Worm (Caenorhabditis elegans) whole organism, L3 larva: ENCODE results near the gene C25E10.5.

Experiments
- R02D3.7 ChIP-seq: fragments of 150-350 bp; optimal IDR thresholded peaks from 2 replicates; lab custom pipeline; 2014; ENCODE audit warnings: missing biosample characterization, missing genetic modification characterization
- ZK546.5 ChIP-seq: sonication (generic microtip); optimal IDR thresholded peaks from 2 replicates; lab custom pipeline; 2017; ENCODE audit warnings: missing biosample characterization, missing genetic modification characterization
- aly-2 ChIP-seq: fragments of 150-350 bp; optimal IDR thresholded peaks from 2 replicates; lab custom pipeline; 2014; ENCODE audit warnings: missing biosample characterization, missing genetic modification characterization
- ama-1 ChIP-seq: fragments of 150-350 bp; optimal IDR thresholded peaks from 2 replicates; lab custom pipeline; 2018
- ceh-16 ChIP-seq: sonication (generic microtip); optimal IDR thresholded peaks from 2 replicates; lab custom pipeline; 2017; ENCODE audit warnings: missing biosample characterization, missing genetic modification characterization
- ceh-28 ChIP-seq: fragments of 150-350 bp; optimal IDR thresholded peaks from 2 replicates; lab custom pipeline; 2014; ENCODE audit warnings: missing biosample characterization, missing genetic modification reagents, missing genetic modification characterization
- ceh-82 ChIP-seq: fragments of 150-350 bp; optimal IDR thresholded peaks from 2 replicates; lab custom pipeline; 2014; ENCODE audit warnings: missing biosample characterization, missing genetic modification characterization
- daf-12 ChIP-seq: fragments of 150-350 bp; optimal IDR thresholded peaks from 2 replicates; lab custom pipeline; 2014; ENCODE audit warnings: missing biosample characterization, missing genetic modification reagents, missing genetic modification characterization
- egl-27 ChIP-seq: sonication (generic microtip); optimal IDR thresholded peaks from 4 replicates; lab custom pipeline; 2017; ENCODE audit warnings: missing biosample characterization, missing genetic modification reagents, missing genetic modification characterization
- egl-5 ChIP-seq: fragments of 150-350 bp; optimal IDR thresholded peaks from 2 replicates; lab custom pipeline; 2017; ENCODE audit warnings: missing biosample characterization, missing genetic modification reagents, missing genetic modification characterization, inconsistent platforms
- elt-1 ChIP-seq: fragments of 150-350 bp; optimal IDR thresholded peaks from 2 replicates; lab custom pipeline; 2014; ENCODE audit warnings: missing biosample characterization, missing genetic modification characterization
- elt-2 ChIP-seq: sonication (generic microtip); optimal IDR thresholded peaks from 2 replicates; lab custom pipeline; 2016; ENCODE audit warnings: missing genetic modification reagents, mild to moderate bottlenecking, missing genetic modification characterization, missing compliant biosample characterization
- elt-3 ChIP-seq, 3 experiments: fragments of 150-350 bp in 1 of 3; sonication (generic microtip) in 2 of 3; optimal IDR thresholded peaks; 2 replicates in 2 of 3; 4 replicates in 1 of 3; lab custom pipeline; 2014 to 2017; ENCODE audit warnings: missing biosample characterization in 3 of 3, missing genetic modification characterization in 3 of 3
- fkh-10 ChIP-seq: sonication (generic microtip); optimal IDR thresholded peaks from 2 replicates; lab custom pipeline; 2017; ENCODE audit warnings: missing biosample characterization, missing genetic modification reagents, missing genetic modification characterization
- jun-1 ChIP-seq: fragments of 150-350 bp; optimal IDR thresholded peaks from 2 replicates; lab custom pipeline; 2014; ENCODE audit warnings: missing biosample characterization, missing genetic modification reagents, missing genetic modification characterization
- lin-15B ChIP-seq: fragments of 150-350 bp; optimal IDR thresholded peaks from 2 replicates; lab custom pipeline; 2014; ENCODE audit warnings: missing biosample characterization, missing genetic modification characterization
- lsy-12 ChIP-seq: sonication (generic microtip); optimal IDR thresholded peaks from 2 replicates; lab custom pipeline; 2016; ENCODE audit warnings: mild to moderate bottlenecking, missing genetic modification characterization, missing compliant biosample characterization
- mdl-1 ChIP-seq: fragments of 150-350 bp; optimal IDR thresholded peaks from 2 replicates; lab custom pipeline; 2014; ENCODE audit warnings: missing biosample characterization, missing genetic modification characterization
- mml-1 ChIP-seq: fragments of 150-350 bp; sonication (generic microtip); optimal IDR thresholded peaks from 3 replicates; lab custom pipeline; 2014; ENCODE audit warnings: missing biosample characterization, missing genetic modification characterization
- nfya-1 ChIP-seq: sonication (generic microtip); optimal IDR thresholded peaks from 2 replicates; lab custom pipeline; 2017; ENCODE audit warnings: missing genetic modification characterization, mild to moderate bottlenecking, missing compliant biosample characterization, antibody characterized with exemption, moderate library complexity; ENCODE audit not compliant: insufficient read depth
- nhr-11 ChIP-seq: fragments of 150-350 bp; optimal IDR thresholded peaks from 2 replicates; lab custom pipeline; 2014; ENCODE audit warnings: missing biosample characterization, missing genetic modification characterization
- nhr-23 ChIP-seq: fragments of 150-350 bp; optimal IDR thresholded peaks from 2 replicates; lab custom pipeline; 2014; ENCODE audit warnings: missing biosample characterization, missing genetic modification reagents, missing genetic modification characterization
- nhr-237 ChIP-seq: fragments of 150-350 bp; optimal IDR thresholded peaks from 2 replicates; lab custom pipeline; 2014; ENCODE audit warnings: missing biosample characterization, missing genetic modification characterization
- nhr-25 ChIP-seq: sonication (generic microtip); optimal IDR thresholded peaks from 2 replicates; lab custom pipeline; 2017; ENCODE audit warnings: missing biosample characterization, missing genetic modification characterization
- nhr-28 ChIP-seq: fragments of 150-350 bp; optimal IDR thresholded peaks from 2 replicates; lab custom pipeline; 2014; ENCODE audit warnings: missing biosample characterization, missing genetic modification characterization
- nhr-43 ChIP-seq: sonication (generic microtip); optimal IDR thresholded peaks from 2 replicates; lab custom pipeline; 2016; ENCODE audit warnings: mild to moderate bottlenecking, missing genetic modification characterization, missing compliant biosample characterization; ENCODE audit not compliant: poor library complexity, severe bottlenecking
- nhr-67 ChIP-seq: fragments of 150-350 bp; optimal IDR thresholded peaks from 2 replicates; lab custom pipeline; 2014; ENCODE audit warnings: missing biosample characterization, missing genetic modification characterization
- nhr-76 ChIP-seq: fragments of 150-350 bp; sonication (generic microtip); optimal IDR thresholded peaks from 5 replicates; lab custom pipeline; 2014; ENCODE audit warnings: missing biosample characterization, missing genetic modification characterization
- nhr-77 ChIP-seq: fragments of 150-350 bp; optimal IDR thresholded peaks from 2 replicates; lab custom pipeline; 2014; ENCODE audit warnings: missing biosample characterization, missing genetic modification characterization
- pha-4 ChIP-seq: fragments of 150-350 bp; optimal IDR thresholded peaks from 2 replicates; lab custom pipeline; 2014; ENCODE audit warnings: missing biosample characterization, missing genetic modification reagents, missing genetic modification characterization
- pqm-1 ChIP-seq: fragments of 150-350 bp; optimal IDR thresholded peaks from 2 replicates; lab custom pipeline; 2017; ENCODE audit warnings: missing biosample characterization, missing genetic modification characterization, inconsistent platforms
- skn-1 ChIP-seq: fragments of 150-350 bp; optimal IDR thresholded peaks from 2 replicates; lab custom pipeline; 2014; ENCODE audit warnings: missing biosample characterization, missing genetic modification characterization
- tbx-2 ChIP-seq: sonication (generic microtip); optimal IDR thresholded peaks from 2 replicates; lab custom pipeline; 2016; ENCODE audit warnings: mild to moderate bottlenecking, missing genetic modification characterization, missing compliant biosample characterization
- unc-39 ChIP-seq: sonication (generic microtip); optimal IDR thresholded peaks from 4 replicates; lab custom pipeline; 2017; ENCODE audit warnings: missing biosample characterization, missing genetic modification characterization
- zag-1 ChIP-seq: fragments of 150-350 bp; optimal IDR thresholded peaks from 2 replicates; lab custom pipeline; 2014; ENCODE audit warnings: missing biosample characterization, missing genetic modification characterization
- ztf-11 ChIP-seq: fragments of 150-350 bp; optimal IDR thresholded peaks from 2 replicates; lab custom pipeline; 2014; ENCODE audit warnings: missing biosample characterization, missing genetic modification characterization
- ztf-4 ChIP-seq: fragments of 150-350 bp; optimal IDR thresholded peaks from 2 replicates; lab custom pipeline; 2014; ENCODE audit warnings: missing biosample characterization, missing genetic modification characterization

Gene C25E10.5

ce11 chrV:9074360-9074834 lies 44.0 kb downstream of the C25E10.5 start (continued):
- no peak for TF ChIP-seq zag-1 (tag; lab: Kevin White, UChicago)
- no peak for TF ChIP-seq skn-1 (tag; lab: Kevin White, UChicago)
- TF ChIP-seq tbx-2 (tag; lab: Kevin White, UChicago), result peak; percentile 2

- TF ChIP-seq lsy-12 (no peak), mdl-1 (tag; lab: Kevin White, UChicago) (peak; percentile 18), pha-4 (tag; lab: Kevin White, UChicago) (peak; percentile 90), pqm-1 (tag; lab: Kevin White, UChicago) (peak; percentile 41), elt-2 (tag; lab: Kevin White, UChicago) (no peak), ceh-16 (tag; lab: Kevin White, UChicago) (no peak), skn-1 (tag; lab: Kevin White, UChicago) (no peak), ztf-11 (no peak), nhr-28 (no peak), nhr-237 (tag; lab: Kevin White, UChicago) (no peak), tbx-2 (tag; lab: Kevin White, UChicago) (no peak), R02D3.7 (tag; lab: Kevin White, UChicago) (no peak), jun-1 (tag; lab: Kevin White, UChicago) (peak; percentile 25), nhr-67 (tag; lab: Kevin White, UChicago) (no peak), elt-1 (tag; lab: Kevin White, UChicago) (no peak), nfya-1 (tag; lab: Kevin White, UChicago) (peak; percentile 13), zag-1 (tag; lab: Kevin White, UChicago) (no peak), nhr-23 (tag; lab: Kevin White, UChicago) (no peak)
- TF ChIP-seq, all 47 proteins: peak for 5
Observed at ce11 chrV:9075827-9076226, 45.5 kb downstream of the C25E10.5 start.

ce11 chrV:9076273-9076672 lies 45.9 kb downstream of the C25E10.5 start, which contains the start of gene T27E4.7:
T27E4.7 (minus strand) TSS chrV:9076322.
- TF ChIP-seq skn-1 (tag; lab: Kevin White, UChicago) (no peak), nhr-76 (tag; lab: Kevin White, UChicago) (no peak), pha-4 (tag; lab: Kevin White, UChicago) (peak; percentile 26), elt-3 (tag; optimal IDR thresholded peaks at IDR 0.05; lab: Kevin White, UChicago) (no peak), ama-1 (peak; percentile 2), elt-2 (tag; lab: Kevin White, UChicago) (peak; percentile 6)

DNA sequence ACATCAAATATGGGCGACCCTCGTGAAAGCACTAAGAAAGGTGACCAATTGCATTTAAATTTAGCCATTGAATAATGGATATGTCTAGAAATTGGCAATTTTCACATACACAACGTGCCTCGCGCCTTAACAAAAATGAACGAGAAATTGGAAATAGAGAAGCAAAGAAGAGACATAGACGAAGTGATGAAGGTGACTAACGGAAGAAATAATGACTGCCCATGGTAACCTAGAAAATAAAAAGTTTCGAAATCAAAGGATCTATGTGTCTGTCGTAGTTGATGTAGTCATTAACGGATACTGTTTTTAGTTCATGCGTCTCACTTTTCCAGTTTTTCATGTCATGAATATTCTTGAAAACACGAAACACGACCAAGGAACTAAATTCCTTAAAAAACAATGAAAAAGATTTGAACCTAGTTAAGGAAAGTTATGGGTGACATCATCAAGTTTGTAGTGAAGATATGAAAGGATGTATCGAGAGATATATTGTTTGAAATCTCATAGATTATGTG lies 47.8 kb downstream of the C25E10.5 start:
- TF ChIP-seq nhr-23 (tag; lab: Kevin White, UChicago) (peak; percentile 56), nhr-67 (tag; lab: Kevin White, UChicago) (no peak)

ce11 chrV:9078815-9079525 lies 48.6 kb downstream of the C25E10.5 start:
- TF ChIP-seq ceh-28 (tag; lab: Kevin White, UChicago) (no peak), nhr-11 (tag; lab: Kevin White, UChicago) (no peak), mml-1 (no peak), R02D3.7 (tag; lab: Kevin White, UChicago) (no peak), nfya-1 (tag; lab: Kevin White, UChicago) (peak; percentile 3), egl-27 (tag; lab: Kevin White, UChicago) (no peak), nhr-28 (no peak), ZK546.5 (tag; lab: Kevin White, UChicago) (no peak), jun-1 (tag; lab: Kevin White, UChicago) (peak; percentile 8), nhr-67 (tag; lab: Kevin White, UChicago) (no peak), elt-1 (tag; lab: Kevin White, UChicago) (no peak), pqm-1 (tag; lab: Kevin White, UChicago) (peak; percentile 68), ceh-82 (tag; lab: Kevin White, UChicago) (no peak), fkh-10 (no peak), lin-15B (tag; lab: Kevin White, UChicago) (no peak), nhr-237 (tag; lab: Kevin White, UChicago) (no peak), nhr-23 (tag; lab: Kevin White, UChicago) (no peak), ztf-4 (no peak), elt-3 (tag; optimal IDR thresholded peaks at IDR 0.05; lab: Kevin White, UChicago) (no peak), elt-2 (tag; lab: Kevin White, UChicago) (peak; percentile 95), lsy-12 (no peak), nhr-76 (tag; lab: Kevin White, UChicago) (no peak), daf-12 (no peak), ztf-11 (no peak), nhr-77 (tag; lab: Kevin White, UChicago) (no peak), nhr-25 (peak; percentile 1), unc-39 (no peak), zag-1 (tag; lab: Kevin White, UChicago) (no peak), nhr-43 (peak; percentile 46), aly-2 (no peak), skn-1 (tag; lab: Kevin White, UChicago) (peak; percentile 43), egl-5 (tag; lab: Kevin White, UChicago) (no peak)
